Worm (Caenorhabditis elegans): ENCODE results near the gene ekl-5.

Gene ekl-5

DNA sequence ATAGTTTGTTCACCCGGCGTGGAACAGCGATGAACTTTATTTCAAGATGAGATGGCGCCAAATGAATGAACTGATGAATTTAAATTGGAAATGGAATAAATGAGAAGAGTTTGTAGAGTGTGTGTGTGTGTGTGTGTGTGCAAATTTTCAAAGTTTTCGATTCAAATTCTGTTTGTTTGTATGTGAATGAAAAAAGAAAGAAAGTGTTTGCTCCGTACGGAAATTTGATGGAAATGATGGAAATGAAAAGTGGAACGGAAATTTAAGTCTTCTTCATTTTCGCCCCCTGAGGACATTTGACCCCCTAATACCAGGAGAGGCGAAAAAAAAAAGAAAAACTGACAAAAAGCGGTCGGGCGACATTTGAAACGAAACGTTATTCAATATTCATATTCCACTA lies 38.9 kb downstream of the ekl-5 start:
- no peak for TF ChIP-seq gmeb-2 (tag; optimal IDR thresholded peaks at IDR 0.05)
- no peak for TF ChIP-seq sox-4 (tag; optimal IDR thresholded peaks at IDR 0.05)
- TF ChIP-seq ahr-1 (tag; optimal IDR thresholded peaks at IDR 0.05), result no peak
- TF ChIP-seq hlh-8 (tag; optimal IDR thresholded peaks at IDR 0.05), result no peak
- TF ChIP-seq tbx-2 (tag; optimal IDR thresholded peaks at IDR 0.05), result no peak
- no peak for TF ChIP-seq hlh-13 (GFP tag; optimal IDR thresholded peaks at IDR 0.05)
- no peak for TF ChIP-seq hlh-6 (tag; optimal IDR thresholded peaks at IDR 0.05)
- no peak for TF ChIP-seq sdc-2 (tag; optimal IDR thresholded peaks at IDR 0.05)

- TF ChIP-seq unc-55 (GFP tag; optimal IDR thresholded peaks at IDR 0.05), result no peak
- TF ChIP-seq madf-2 (tag; optimal IDR thresholded peaks at IDR 0.05), result no peak
- no peak for TF ChIP-seq F13H6.1 (tag; optimal IDR thresholded peaks at IDR 0.05)
- no peak for TF ChIP-seq ceh-30 (tag; optimal IDR thresholded peaks at IDR 0.05)
- TF ChIP-seq ceh-19 (GFP tag; optimal IDR thresholded peaks at IDR 0.05), result no peak
- TF ChIP-seq ztf-16 (tag; optimal IDR thresholded peaks at IDR 0.05), result no peak
- TF ChIP-seq elt-4 (tag; optimal IDR thresholded peaks at IDR 0.05), result no peak
- no peak for TF ChIP-seq ceh-24 (tag; optimal IDR thresholded peaks at IDR 0.05)
- TF ChIP-seq pqm-1 (tag; optimal IDR thresholded peaks at IDR 0.05), result no peak
- no peak for TF ChIP-seq ceh-18 (tag; optimal IDR thresholded peaks at IDR 0.05)
- no peak for TF ChIP-seq dmd-4 (tag; optimal IDR thresholded peaks at IDR 0.05; ENCODE audit: borderline replicate concordance)
- no peak for TF ChIP-seq sdc-2 (tag; optimal IDR thresholded peaks at IDR 0.05)
- TF ChIP-seq ama-1 (optimal IDR thresholded peaks at IDR 0.05), result no peak
- no peak for TF ChIP-seq mec-3 (tag; optimal IDR thresholded peaks at IDR 0.05; ENCODE audit: borderline replicate concordance)
- TF ChIP-seq C08G9.2 (tag; optimal IDR thresholded peaks at IDR 0.05), result no peak
- TF ChIP-seq odd-2 (tag; optimal IDR thresholded peaks at IDR 0.05), result no peak
- TF ChIP-seq pat-9 (tag; optimal IDR thresholded peaks at IDR 0.05), result no peak
- TF ChIP-seq pha-4 (tag; optimal IDR thresholded peaks at IDR 0.05), result no peak
- TF ChIP-seq K09A11.1 (tag; optimal IDR thresholded peaks at IDR 0.05; ENCODE audit: insufficient read depth), result no peak
- no peak for TF ChIP-seq pag-3 (tag; optimal IDR thresholded peaks at IDR 0.05; ENCODE audit: borderline replicate concordance)
These were observed 40.1 kb downstream of the ekl-5 start for ce11 chrX:13876860-13877259.

- TF ChIP-seq unc-42 (tag; optimal IDR thresholded peaks at IDR 0.05), result peak; percentile 92
- peak; percentile 5 for TF ChIP-seq ceh-31 (tag; optimal IDR thresholded peaks at IDR 0.05)
- no peak for TF ChIP-seq nhr-11 (tag; optimal IDR thresholded peaks at IDR 0.05)
- TF ChIP-seq F13H6.1 (tag; optimal IDR thresholded peaks at IDR 0.05), result no peak
These were observed 41.1 kb downstream of the ekl-5 start for ce11 chrX:13875913-13876312.

DNA sequence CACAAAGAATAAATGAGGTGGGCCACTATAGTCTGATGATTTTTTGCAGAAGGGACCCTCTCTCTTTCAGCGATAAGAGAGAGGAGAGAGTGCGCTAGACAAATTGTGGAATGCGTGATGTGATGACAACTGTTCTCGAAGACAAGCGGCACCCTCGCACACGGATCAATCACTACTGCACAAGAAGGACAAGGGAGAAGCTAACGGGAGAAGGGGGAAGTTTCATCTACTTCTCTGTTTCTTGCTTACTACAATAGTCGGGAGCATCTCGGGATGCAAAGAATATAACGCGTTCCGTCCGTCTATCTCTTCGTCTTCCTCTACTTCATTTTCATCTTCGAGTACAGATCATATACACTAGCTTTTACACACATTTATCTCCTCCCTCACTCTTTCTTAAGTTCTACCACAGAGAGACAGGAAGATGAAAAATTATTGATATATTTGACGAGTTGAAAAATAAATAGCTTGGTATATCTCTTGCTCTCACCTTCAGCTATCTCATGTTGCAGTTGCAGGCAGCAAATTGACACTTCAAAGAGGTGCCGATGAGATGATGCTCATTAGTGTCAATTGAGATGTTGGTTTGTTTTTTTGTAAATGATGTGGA lies 43.5 kb downstream of the ekl-5 start:
- TF ChIP-seq sdc-2 (tag; optimal IDR thresholded peaks at IDR 0.05) (no peak), tbx-7 (tag; optimal IDR thresholded peaks at IDR 0.05) (no peak), Y22D7AL.16 (tag; optimal IDR thresholded peaks at IDR 0.05) (no peak), rnt-1 (tag; optimal IDR thresholded peaks at IDR 0.05) (peak; percentile 43), fax-1 (tag; optimal IDR thresholded peaks at IDR 0.05) (no peak), lin-11 (tag; optimal IDR thresholded peaks at IDR 0.05) (no peak), sox-2 (GFP tag; IDR thresholded peaks at IDR 0.05) (no peak), hlh-6 (tag; optimal IDR thresholded peaks at IDR 0.05) (no peak), unc-55 (GFP tag; optimal IDR thresholded peaks at IDR 0.05) (peak; percentile 83), ceh-18 (tag; optimal IDR thresholded peaks at IDR 0.05) (peak; percentile 66), mec-3 (tag; optimal IDR thresholded peaks at IDR 0.05; ENCODE audit: borderline replicate concordance) (no peak), ceh-34 (tag; optimal IDR thresholded peaks at IDR 0.05) (peak; percentile 36), fkh-10 (GFP tag; optimal IDR thresholded peaks at IDR 0.05) (no peak), pros-1 (tag; optimal IDR thresholded peaks at IDR 0.05) (no peak), tbx-2 (tag; optimal IDR thresholded peaks at IDR 0.05) (no peak), elt-2 (tag; optimal IDR thresholded peaks at IDR 0.05) (no peak), F13H6.1 (tag; optimal IDR thresholded peaks at IDR 0.05) (no peak), unc-3 (GFP tag; conservative IDR thresholded peaks at IDR 0.05) (no peak), unc-3 (tag; optimal IDR thresholded peaks at IDR 0.05) (no peak)

All from whole organism, late embryonic.